Fruit fly (Drosophila melanogaster): Measurements from ENCODE around the gene Obp19b.

Gene Obp19b

DNA sequence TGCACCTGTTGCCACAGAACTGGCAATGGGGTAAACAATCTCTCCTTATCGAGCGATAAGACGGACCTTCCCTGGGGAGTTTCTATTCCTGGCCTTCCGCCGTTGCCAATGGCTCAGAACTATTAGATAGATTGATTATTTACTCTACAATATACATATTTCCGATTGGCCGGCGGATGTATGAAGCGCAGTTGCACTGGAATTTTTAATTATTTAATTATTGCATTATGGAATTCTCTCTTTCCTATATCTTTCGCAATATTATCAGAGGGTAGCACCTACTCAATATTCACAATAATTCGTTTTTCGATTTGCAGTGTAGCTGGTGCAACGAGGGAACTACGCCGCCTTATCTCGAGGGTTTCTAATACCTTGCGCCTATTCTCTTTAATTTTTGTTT lies 50.6 kb downstream of the Obp19b start, which contains the start of gene GstT3:
GstT3 (plus strand) TSS at position 301 of the 400 bp plus-strand sequence.
- no peak for TF ChIP-seq D1 (tag; optimal IDR thresholded peaks at IDR 0.05)
- TF ChIP-seq CG10348 (GFP tag; IDR thresholded peaks at IDR 0.05): no peak
- no peak for TF ChIP-seq Pif1A (GFP tag; optimal IDR thresholded peaks at IDR 0.05)
- no peak for TF ChIP-seq CG13204 (GFP tag; optimal IDR thresholded peaks at IDR 0.05)
- TF ChIP-seq CG32121 (GFP tag; IDR thresholded peaks at IDR 0.05): no peak
- TF ChIP-seq CG8301 (tag; optimal IDR thresholded peaks at IDR 0.05): no peak
- TF ChIP-seq EcR (GFP tag; optimal IDR thresholded peaks at IDR 0.05): no peak
- TF ChIP-seq Snoo (tag; optimal IDR thresholded peaks at IDR 0.05): no peak
- no peak for TF ChIP-seq CG8159 (tag; optimal IDR thresholded peaks at IDR 0.05)
- no peak for TF ChIP-seq CG4496 (GFP tag; IDR thresholded peaks at IDR 0.05)
